Worm (Caenorhabditis elegans) whole organism, early embryonic: ENCODE data around the gene clec-204.

ENCODE experiments used
- F13C5.2 ChIP-seq: sonication (generic microtip); optimal IDR thresholded peaks from 2 replicates; lab custom pipeline; 2017; ENCODE audit warnings: mild to moderate bottlenecking, missing genetic modification characterization, inconsistent platforms, missing compliant biosample characterization
- pes-1 ChIP-seq: fragments of 200-800 bp; sonication (Bioruptor generic); IDR thresholded peaks from 2 replicates; pipeline ENCODE4 v1.3.6; 2022; ENCODE audit warnings: missing genetic modification reagents, missing genetic modification characterization, missing compliant biosample characterization

- TF ChIP-seq F13C5.2 (tag; lab: Kevin White, UChicago) = no peak
- no peak for TF ChIP-seq pes-1 (GFP tag; lab: Robert Waterston, UW)
These were observed 3.7 kb downstream of the clec-204 start, which contains the start of gene clec-205 for ce11 chrV:1760682-1761081.
